Fruit fly (Drosophila melanogaster): ENCODE data around the gene Nubp2.

Gene Nubp2

dm6 chr3L:20509121-20509934 lies 17.0 kb upstream of the Nubp2 start (continued):
- TF ChIP-seq Nf-YC (tag; optimal IDR thresholded peaks at IDR 0.05) (peak; percentile 75), CG34422 (GFP tag; IDR thresholded peaks at IDR 0.05) (no peak)

dm6 chr3L:20511499-20512108 lies 14.8 kb upstream of the Nubp2 start:
- TF ChIP-seq E2f2 (GFP tag; IDR thresholded peaks at IDR 0.05): peak; percentile 25; the same call in 1 of the 2 replicates
- peak; percentile 26 for TF ChIP-seq nom (GFP tag; optimal IDR thresholded peaks at IDR 0.05)
- TF ChIP-seq exex (tag; optimal IDR thresholded peaks at IDR 0.05): no peak
- TF ChIP-seq nmo (GFP tag; optimal IDR thresholded peaks at IDR 0.05): no peak
- no peak for TF ChIP-seq BtbVII (GFP tag; optimal IDR thresholded peaks at IDR 0.05)
- peak; percentile 78 for TF ChIP-seq cwo (GFP tag; optimal IDR thresholded peaks at IDR 0.05)
- no peak for TF ChIP-seq Opbp (GFP tag; IDR thresholded peaks at IDR 0.05; ENCODE audit: partially characterized antibody)
- peak; percentile 70 for TF ChIP-seq sug (tag; optimal IDR thresholded peaks at IDR 0.05)
- peak; percentile 68 for TF ChIP-seq CG34376 (GFP tag; optimal IDR thresholded peaks at IDR 0.05)
- TF ChIP-seq sob (GFP tag; IDR thresholded peaks at IDR 0.05): no peak
- TF ChIP-seq D19B (GFP tag; optimal IDR thresholded peaks at IDR 0.05): peak; percentile 64
- peak; percentile 36 for TF ChIP-seq ftz-f1 (GFP tag; optimal IDR thresholded peaks at IDR 0.05)
- TF ChIP-seq gem (tag; optimal IDR thresholded peaks at IDR 0.05): peak; percentile 30
- 0 out of 2 replicates have a peak, but pooled peaks have one; percentile 6 for TF ChIP-seq slbo (GFP tag; IDR thresholded peaks at IDR 0.05)

- TF ChIP-seq sens (GFP tag): peak; percentile 50
- TF ChIP-seq chinmo (GFP tag; IDR thresholded peaks at IDR 0.05; ENCODE audit: partially characterized antibody): 0 out of 4 replicates have a peak, but pooled peaks have one; percentile 30
- TF ChIP-seq zen (tag; optimal IDR thresholded peaks at IDR 0.05): no peak
- TF ChIP-seq CG33213 (GFP tag; optimal IDR thresholded peaks at IDR 0.05): no peak
- TF ChIP-seq Pdp1 (GFP tag; optimal IDR thresholded peaks at IDR 0.05): peak in 1 of 2 experiments; percentile 0
- no peak for TF ChIP-seq CG18262 (tag; optimal IDR thresholded peaks at IDR 0.05)
- TF ChIP-seq h (optimal IDR thresholded peaks at IDR 0.05): no peak
Measured at dm6 chr3L:20514101-20514500, 12.3 kb upstream of the Nubp2 start.

dm6 chr3L:20516519-20517178 lies 9.7 kb upstream of the Nubp2 start:
- TF ChIP-seq onecut (GFP tag; IDR thresholded peaks at IDR 0.05) (no peak; the same call in 1 of the 2 replicates), bbx (GFP tag; IDR thresholded peaks at IDR 0.05; ENCODE audit: partially characterized antibody) (0 out of 2 replicates have a peak, but pooled peaks have one; percentile 18), CG30403 (GFP tag; optimal IDR thresholded peaks at IDR 0.05) (peak; percentile 47), pho (GFP tag; optimal IDR thresholded peaks at IDR 0.05) (no peak), Ssrp (tag; optimal IDR thresholded peaks at IDR 0.05) (peak; percentile 51), knrl (GFP tag; IDR thresholded peaks at IDR 0.05; ENCODE audit: partially characterized antibody) (peak; percentile 31; the same call in 1 of the 3 replicates), CG14710 (tag; optimal IDR thresholded peaks at IDR 0.05) (peak; percentile 41), CG14050 (GFP tag; IDR thresholded peaks at IDR 0.05) (0 out of 3 replicates have a peak, but pooled peaks have one; percentile 20), Kr (GFP tag; optimal IDR thresholded peaks at IDR 0.05) (peak; percentile 91), grn (GFP tag; optimal IDR thresholded peaks at IDR 0.05) (peak; percentile 69), Blimp-1 (GFP tag; optimal IDR thresholded peaks at IDR 0.05) (peak; percentile 52), ato (GFP tag; IDR thresholded peaks at IDR 0.05; ENCODE audit: partially characterized antibody) (0 out of 2 replicates have a peak, but pooled peaks have one; percentile 37), TFAM (GFP tag; optimal IDR thresholded peaks at IDR 0.05) (no peak), CG8388 (GFP tag; optimal IDR thresholded peaks at IDR 0.05) (peak; percentile 66), CG15514 (GFP tag; optimal IDR thresholded peaks at IDR 0.05) (peak; percentile 16), CG12155 (GFP tag; optimal IDR thresholded peaks at IDR 0.05) (peak; percentile 39), Drgx (GFP tag; IDR thresholded peaks at IDR 0.05) (no peak), sr (GFP tag; IDR thresholded peaks at IDR 0.05) (no peak), Xrp1 (GFP tag; IDR thresholded peaks at IDR 0.05) (peak; percentile 74)

All from whole organism, embryonic.